Worm (Caenorhabditis elegans) whole organism, young adult: ENCODE data around the gene T21D12.14.
A peak's percentile ranks its signal among the peaks of the same experiment; 100 is the strongest.

Experiments used
- B0019.2 ChIP-seq: fragments of 200-800 bp; sonication (Bioruptor generic); conservative IDR thresholded peaks from 2 replicates; pipeline ENCODE4 v1.3.6; 2022; ENCODE audit warnings: missing genetic modification reagents, missing genetic modification characterization, missing compliant biosample characterization
- D2030.7 ChIP-seq: fragments of 200-800 bp; sonication (Bioruptor generic); IDR thresholded peaks from 2 replicates; pipeline ENCODE4 v1.3.6; 2022; ENCODE audit warnings: missing genetic modification reagents, missing genetic modification characterization, missing compliant biosample characterization
- F23B12.7 ChIP-seq: sonication (generic microtip); optimal IDR thresholded peaks from 2 replicates; lab custom pipeline; 2017; ENCODE audit warnings: missing genetic modification characterization, mild to moderate bottlenecking, missing compliant biosample characterization, antibody characterized with exemption, moderate library complexity; ENCODE audit not compliant: insufficient read depth
- F37B4.10 ChIP-seq: fragments of 200-800 bp; sonication (Bioruptor generic); IDR thresholded peaks from 2 replicates; pipeline ENCODE4 v1.3.6; 2022; ENCODE audit warnings: missing genetic modification characterization, missing compliant biosample characterization
- F49E8.2 ChIP-seq: sonication (generic microtip); optimal IDR thresholded peaks from 3 replicates; lab custom pipeline; 2017; ENCODE audit warnings: missing genetic modification characterization, mild to moderate bottlenecking, missing compliant biosample characterization, antibody characterized with exemption, moderate library complexity; ENCODE audit not compliant: insufficient read depth
- F57A8.1 ChIP-seq: fragments of 200-800 bp; sonication (Bioruptor generic); optimal IDR thresholded peaks from 2 replicates; lab custom pipeline; 2018; ENCODE audit warnings: mild to moderate bottlenecking, missing genetic modification characterization, moderate library complexity, missing compliant biosample characterization
- F57C9.4 ChIP-seq: sonication (generic microtip); optimal IDR thresholded peaks from 2 replicates; lab custom pipeline; 2017; ENCODE audit warnings: mild to moderate bottlenecking, missing genetic modification characterization, missing compliant biosample characterization
- T26A5.8 ChIP-seq: sonication (generic microtip); optimal IDR thresholded peaks from 2 replicates; lab custom pipeline; 2016; ENCODE audit warnings: missing genetic modification characterization, missing compliant biosample characterization
- Y67H2A.10 ChIP-seq: fragments of 200-800 bp; sonication (Bioruptor generic); conservative IDR thresholded peaks from 2 replicates; pipeline ENCODE4 v1.3.6; 2022; ENCODE audit warnings: missing genetic modification reagents, missing genetic modification characterization, missing compliant biosample characterization
- ama-1 ChIP-seq, 3 experiments: fragments of 150-350 bp in 1 of 3; sonication (generic microtip) in 2 of 3; optimal IDR thresholded peaks; 2 replicates each; lab custom pipeline; 2014 to 2018; ENCODE audit warnings: missing biosample characterization in 2 of 3, missing genetic modification characterization in 2 of 3, missing genetic modification reagents in 2 of 3
- atf-7 ChIP-seq: sonication (generic microtip); optimal IDR thresholded peaks from 2 replicates; lab custom pipeline; 2017; ENCODE audit warnings: mild to moderate bottlenecking, missing genetic modification characterization, missing compliant biosample characterization
- athp-1 ChIP-seq: sonication (generic microtip); optimal IDR thresholded peaks from 2 replicates; lab custom pipeline; 2017; ENCODE audit warnings: mild to moderate bottlenecking, missing genetic modification characterization, missing compliant biosample characterization
- attf-3 ChIP-seq: fragments of 200-800 bp; sonication (Bioruptor generic); conservative IDR thresholded peaks from 2 replicates; pipeline ENCODE4 v1.3.6; 2022; ENCODE audit warnings: missing genetic modification reagents, missing genetic modification characterization, missing compliant biosample characterization
- attf-6 ChIP-seq: fragments of 200-800 bp; sonication (Bioruptor generic); IDR thresholded peaks from 2 replicates; pipeline ENCODE4 v1.3.6; 2022; ENCODE audit warnings: missing genetic modification reagents, missing genetic modification characterization, missing compliant biosample characterization
- ceh-27 ChIP-seq: fragments of 200-800 bp; sonication (Bioruptor generic); optimal IDR thresholded peaks from 2 replicates; lab custom pipeline; 2018; ENCODE audit warnings: mild to moderate bottlenecking, missing genetic modification characterization, moderate library complexity, missing compliant biosample characterization
- die-1 ChIP-seq: sonication (generic microtip); optimal IDR thresholded peaks from 2 replicates; lab custom pipeline; 2016; ENCODE audit warnings: missing genotype, mild to moderate bottlenecking, missing genetic modification characterization, missing compliant biosample characterization
- dpff-1 ChIP-seq: sonication (generic microtip); optimal IDR thresholded peaks from 2 replicates; lab custom pipeline; 2017; ENCODE audit warnings: mild to moderate bottlenecking, missing genetic modification characterization, missing compliant biosample characterization
- efl-1 ChIP-seq: fragments of 150-350 bp; optimal IDR thresholded peaks from 2 replicates; lab custom pipeline; 2014; ENCODE audit warnings: missing biosample characterization, missing genetic modification reagents, missing genetic modification characterization
- egl-44 ChIP-seq: fragments of 200-800 bp; sonication (Bioruptor generic); IDR thresholded peaks from 2 replicates; pipeline ENCODE4 v1.3.6; 2022; ENCODE audit warnings: missing genetic modification reagents, missing genetic modification characterization, missing compliant biosample characterization
- ekl-4 ChIP-seq: fragments of 200-800 bp; sonication (Bioruptor generic); IDR thresholded peaks from 2 replicates; pipeline ENCODE4 v1.3.6; 2022; ENCODE audit warnings: missing genetic modification reagents, missing genetic modification characterization, missing compliant biosample characterization
- hmg-1.2 ChIP-seq: fragments of 200-800 bp; sonication (Bioruptor generic); IDR thresholded peaks from 2 replicates; pipeline ENCODE4 v1.3.6; 2022; ENCODE audit warnings: missing genetic modification reagents, missing genetic modification characterization, missing compliant biosample characterization
- hsf-1 ChIP-seq: fragments of 200-800 bp; sonication (Bioruptor generic); IDR thresholded peaks from 2 replicates; pipeline ENCODE4 v1.3.6; 2022; ENCODE audit warnings: missing genetic modification reagents, missing genetic modification characterization, missing compliant biosample characterization
- lin-35 ChIP-seq, 3 experiments: fragments of 150-350 bp in 2 of 3; sonication (generic microtip) in 1 of 3; optimal IDR thresholded peaks; 2 replicates each; lab custom pipeline; 2014 to 2018; ENCODE audit warnings: missing biosample characterization in 3 of 3, missing genetic modification characterization in 3 of 3, missing genetic modification reagents in 3 of 3
- lin-40 ChIP-seq: sonication (generic microtip); optimal IDR thresholded peaks from 2 replicates; lab custom pipeline; 2016; ENCODE audit warnings: missing genetic modification characterization, mild to moderate bottlenecking, missing compliant biosample characterization, missing genotype, missing genetic modification reagents
- lin-54 ChIP-seq: fragments of 200-800 bp; sonication (Bioruptor generic); optimal IDR thresholded peaks from 2 replicates; lab custom pipeline; 2018; ENCODE audit warnings: mild to moderate bottlenecking, missing genetic modification characterization, missing compliant biosample characterization
- mcd-1 ChIP-seq: fragments of 200-800 bp; sonication (Bioruptor generic); IDR thresholded peaks from 2 replicates; pipeline ENCODE4 v1.3.6; 2022; ENCODE audit warnings: missing genetic modification reagents, missing genetic modification characterization, missing compliant biosample characterization
- nfya-2 ChIP-seq: fragments of 200-800 bp; sonication (Bioruptor generic); IDR thresholded peaks from 2 replicates; pipeline ENCODE4 v1.3.6; 2022; ENCODE audit warnings: missing genetic modification reagents, missing genetic modification characterization, missing compliant biosample characterization
- nhr-120 ChIP-seq: fragments of 200-800 bp; sonication (Bioruptor generic); IDR thresholded peaks from 2 replicates; pipeline ENCODE4 v1.3.6; 2022; ENCODE audit warnings: missing genetic modification characterization, missing compliant biosample characterization
- nhr-80 ChIP-seq: sonication (generic microtip); optimal IDR thresholded peaks from 2 replicates; lab custom pipeline; 2016; ENCODE audit warnings: missing genetic modification characterization, missing compliant biosample characterization
- nhr-90 ChIP-seq: sonication (generic microtip); optimal IDR thresholded peaks from 2 replicates; lab custom pipeline; 2016; ENCODE audit warnings: missing genotype, mild to moderate bottlenecking, missing genetic modification characterization, missing compliant biosample characterization
- pbrm-1 ChIP-seq: fragments of 200-800 bp; sonication (Bioruptor generic); IDR thresholded peaks from 2 replicates; pipeline ENCODE4 v1.3.6; 2022; ENCODE audit warnings: missing genetic modification reagents, missing genetic modification characterization, missing compliant biosample characterization
- pha-4 ChIP-seq: fragments of 150-350 bp; sonication (generic microtip); optimal IDR thresholded peaks from 2 replicates; lab custom pipeline; 2014; ENCODE audit warnings: missing biosample characterization, missing genetic modification reagents, missing genetic modification characterization
- sdz-38 ChIP-seq: sonication (generic microtip); optimal IDR thresholded peaks from 2 replicates; lab custom pipeline; 2016; ENCODE audit warnings: missing genotype, missing genetic modification characterization, missing compliant biosample characterization
- snpc-1.1 ChIP-seq: sonication (generic microtip); optimal IDR thresholded peaks from 2 replicates; lab custom pipeline; 2017; ENCODE audit warnings: missing genetic modification characterization, mild to moderate bottlenecking, missing compliant biosample characterization, antibody characterized with exemption, moderate library complexity, missing genotype, missing genetic modification reagents; ENCODE audit not compliant: insufficient read depth
- tlf-1 ChIP-seq: fragments of 200-800 bp; sonication (Bioruptor generic); optimal IDR thresholded peaks from 2 replicates; lab custom pipeline; 2018; ENCODE audit warnings: mild to moderate bottlenecking, missing genetic modification characterization, missing compliant biosample characterization
- zfh-2 ChIP-seq: fragments of 200-800 bp; sonication (Bioruptor generic); conservative IDR thresholded peaks from 2 replicates; pipeline ENCODE4 v1.3.6; 2022; ENCODE audit warnings: missing genetic modification reagents, missing genetic modification characterization, missing compliant biosample characterization
- ztf-22 ChIP-seq: fragments of 200-800 bp; sonication (Bioruptor generic); optimal IDR thresholded peaks from 2 replicates; lab custom pipeline; 2018; ENCODE audit warnings: mild to moderate bottlenecking, missing genetic modification characterization, moderate library complexity, missing compliant biosample characterization

T21D12.14 gene

DNA sequence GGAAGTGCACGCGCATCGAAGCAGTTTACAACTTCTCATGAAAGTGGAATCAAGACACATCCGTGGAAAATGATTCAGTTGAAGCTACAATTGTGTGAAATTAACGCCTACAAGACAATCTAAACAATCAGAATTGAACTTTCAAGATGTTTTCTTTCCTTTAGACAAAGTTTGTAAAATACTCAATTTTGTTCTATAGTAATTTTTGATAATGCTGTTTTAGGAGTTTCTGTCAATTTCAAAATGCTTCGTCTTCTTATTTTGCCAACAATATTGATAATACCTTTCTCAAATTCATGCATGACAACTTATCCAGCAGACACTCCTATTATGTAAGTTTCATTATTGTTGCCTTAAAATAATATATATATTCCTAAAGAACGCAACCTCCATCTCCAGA, 18.8 kb downstream of the T21D12.14 start, which contains the start of gene T21D12.11:
TSS of gene T21D12.11 (plus strand) at position 301 of the 400 bp plus-strand sequence.
- TF ChIP-seq attf-6 (GFP tag; lab: Robert Waterston, UW) (no peak), ceh-27 (no peak), hmg-1.2 (GFP tag; lab: Robert Waterston, UW) (no peak), F23B12.7 (tag; lab: Kevin White, UChicago) (no peak), B0019.2 (GFP tag; lab: Robert Waterston, UW) (no peak), dpff-1 (tag; lab: Kevin White, UChicago) (no peak), egl-44 (no peak), hsf-1 (GFP tag; lab: Robert Waterston, UW) (no peak), F57C9.4 (tag; lab: Kevin White, UChicago) (no peak), ztf-22 (GFP tag; lab: Kevin White, UChicago) (no peak)

DNA sequence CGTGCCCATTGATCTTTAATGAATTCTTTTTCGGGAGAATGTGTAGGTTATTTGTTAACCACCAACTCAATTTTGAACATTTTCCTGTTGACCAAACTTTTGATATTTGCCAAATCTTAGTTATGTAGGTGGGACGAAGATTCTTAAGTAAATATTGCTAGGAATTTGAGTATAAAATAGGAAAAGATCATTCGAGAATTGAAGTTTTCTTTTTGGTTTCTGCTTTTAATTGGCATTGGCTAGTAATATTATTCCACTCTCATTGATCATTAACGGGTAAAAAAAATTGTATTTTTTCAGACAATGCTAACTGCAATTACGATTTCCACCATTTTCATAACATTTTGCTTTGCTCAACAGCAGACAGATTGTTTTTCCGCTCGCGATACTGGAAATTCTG, 21.8 kb downstream of the T21D12.14 start, which contains the start of gene T21D12.12:
TSS of gene T21D12.12 (plus strand) at position 301 of the 400 bp plus-strand sequence.
- no peak for TF ChIP-seq athp-1
- TF ChIP-seq F57A8.1 (GFP tag; lab: Kevin White, UChicago): no peak
- no peak for TF ChIP-seq nhr-120 (GFP tag; lab: Robert Waterston, UW)
- no peak for TF ChIP-seq F37B4.10 (GFP tag; lab: Robert Waterston, UW)
- TF ChIP-seq tlf-1 (GFP tag; lab: Kevin White, UChicago): no peak
- TF ChIP-seq atf-7: no peak
- TF ChIP-seq lin-54: no peak
- no peak for TF ChIP-seq F49E8.2 (tag; lab: Kevin White, UChicago)

DNA sequence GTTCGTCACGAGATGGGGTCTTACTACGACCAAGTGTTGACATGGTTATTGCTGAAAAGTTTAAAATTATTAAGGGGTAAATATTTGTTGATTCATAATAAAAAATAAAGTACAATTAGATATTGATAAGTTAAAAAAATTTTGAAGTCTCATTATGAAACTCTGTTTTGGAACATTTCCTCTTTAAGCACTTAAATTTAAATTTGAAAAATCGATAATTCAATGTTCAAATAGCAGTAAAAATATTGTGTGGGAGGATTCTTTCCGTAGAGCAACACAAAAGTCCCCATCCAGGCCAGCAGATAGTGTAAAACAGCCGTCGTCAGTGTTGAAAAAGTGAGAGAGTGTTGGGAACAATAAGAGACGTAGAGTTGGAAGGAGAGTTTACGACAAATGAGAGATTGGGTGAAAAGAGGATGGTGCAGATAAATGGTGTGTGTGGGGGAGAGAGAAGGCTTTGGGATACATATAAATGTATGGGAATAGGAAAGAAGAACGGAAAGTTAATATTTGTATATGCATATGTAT, 23.7 kb downstream of the T21D12.14 start, which contains the start of gene pat-6:
TSS of gene pat-6 (minus strand) at position 51 of the 528 bp plus-strand sequence.
- TF ChIP-seq hmg-1.2 (GFP tag; lab: Robert Waterston, UW) (peak; percentile 80; the same call in 1 of the 2 replicates), lin-35 (GFP tag; optimal IDR thresholded peaks at IDR 0.05; lab: Kevin White, UChicago) (peak in 1 of 3 experiments; percentile 34), T26A5.8 (tag; lab: Kevin White, UChicago) (no peak), mcd-1 (GFP tag; lab: Robert Waterston, UW) (no peak), attf-3 (GFP tag; lab: Robert Waterston, UW) (no peak), snpc-1.1 (tag; lab: Kevin White, UChicago) (no peak), pbrm-1 (no peak), nhr-90 (tag; lab: Kevin White, UChicago) (no peak), lin-54 (no peak), nhr-80 (tag; lab: Kevin White, UChicago) (no peak), pha-4 (tag; lab: Kevin White, UChicago) (no peak), die-1 (tag; lab: Kevin White, UChicago) (no peak), zfh-2 (GFP tag; lab: Robert Waterston, UW) (no peak), sdz-38 (tag; lab: Kevin White, UChicago) (no peak), efl-1 (no peak)

DNA sequence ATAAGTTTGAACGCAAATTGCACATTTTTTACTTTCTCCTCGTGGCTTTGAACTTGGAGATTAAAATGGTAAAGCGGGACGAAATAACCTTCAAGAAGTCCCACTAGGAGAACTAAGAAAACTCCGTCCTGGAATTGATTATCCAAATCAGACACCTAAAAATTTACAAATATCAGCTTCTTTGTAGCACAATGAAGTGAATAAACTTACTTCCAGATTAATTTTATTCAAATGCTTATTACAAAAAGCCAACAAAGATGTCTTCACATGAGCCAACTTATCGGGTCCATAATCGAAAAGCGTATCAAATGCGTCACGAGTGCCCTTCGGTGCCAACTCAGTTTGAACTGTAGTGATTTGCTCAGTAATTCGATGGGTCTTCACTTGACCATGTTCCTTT, 25.5 kb downstream of the T21D12.14 start:
- no peak for TF ChIP-seq ekl-4 (GFP tag; lab: Robert Waterston, UW)

DNA sequence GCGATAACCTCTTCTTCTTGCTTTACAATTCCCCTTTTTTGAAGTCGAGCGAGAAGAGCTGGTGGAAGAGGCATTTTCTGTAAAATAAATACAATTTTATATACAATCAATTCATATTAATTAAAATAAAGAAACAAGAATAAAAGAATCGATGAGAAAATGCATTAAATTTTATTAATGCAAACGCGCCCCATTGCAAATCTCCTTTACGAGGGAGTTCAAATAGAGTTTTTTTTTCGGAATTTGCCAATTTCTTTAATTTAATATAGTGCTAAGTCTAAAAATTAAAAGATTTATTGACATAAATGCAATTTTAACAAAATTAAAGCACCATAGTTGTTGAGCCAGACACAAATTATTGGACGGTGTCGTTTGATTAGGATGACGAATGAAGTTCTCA, 26.3 kb downstream of the T21D12.14 start, which contains the start of gene pqbp-1.1:
TSS of gene pqbp-1.1 (minus strand) at position 77 of the 400 bp plus-strand sequence.
- no peak for TF ChIP-seq ama-1 (optimal IDR thresholded peaks at IDR 0.05; lab: Kevin White, UChicago)
- TF ChIP-seq ama-1 (GFP tag; optimal IDR thresholded peaks at IDR 0.05; lab: Kevin White, UChicago): peak in 1 of 2 experiments; percentile 19
- peak in 1 of 3 experiments; percentile 90 for TF ChIP-seq lin-35 (GFP tag; optimal IDR thresholded peaks at IDR 0.05; lab: Kevin White, UChicago)
- TF ChIP-seq nfya-2: no peak
- no peak for TF ChIP-seq B0019.2 (GFP tag; lab: Robert Waterston, UW)
- TF ChIP-seq pbrm-1: no peak
- peak; percentile 88 for TF ChIP-seq mcd-1 (GFP tag; lab: Robert Waterston, UW)
- TF ChIP-seq Y67H2A.10 (GFP tag; lab: Robert Waterston, UW): no peak
- peak; percentile 32 for TF ChIP-seq lin-40
- peak; percentile 79 for TF ChIP-seq lin-54
- peak; percentile 55 for TF ChIP-seq efl-1
- TF ChIP-seq D2030.7: no peak
